Fruit fly (Drosophila melanogaster) whole organism, embryonic: ENCODE results near the gene Alg12.

Source experiments
- B-H1 ChIP-seq: fragments of 200-800 bp; sonication (Bioruptor generic); IDR thresholded peaks from 3 replicates; pipeline ENCODE4 v1.3.6; 2022; ENCODE audit warnings: missing biosample characterization, missing genetic modification characterization
- Blimp-1 ChIP-seq: fragments of 200-800 bp; sonication (Bioruptor generic); optimal IDR thresholded peaks from 3 replicates; lab custom pipeline; 2018; ENCODE audit warnings: missing biosample characterization, missing genetic modification characterization, mild to moderate bottlenecking, moderate library complexity, missing genetic modification reagents
- CG10462 ChIP-seq: fragments of 200-800 bp; sonication (Bioruptor generic); optimal IDR thresholded peaks from 2 replicates; lab custom pipeline; 2016; ENCODE audit warnings: missing biosample characterization, missing genetic modification characterization
- CG11504 ChIP-seq: fragments of 200-800 bp; sonication (Bioruptor generic); optimal IDR thresholded peaks from 3 replicates; lab custom pipeline; 2019; ENCODE audit warnings: missing biosample characterization, mild to moderate bottlenecking, missing genetic modification characterization, moderate library complexity
- CG12942 ChIP-seq: fragments of 200-800 bp; sonication (Bioruptor generic); optimal IDR thresholded peaks from 3 replicates; lab custom pipeline; 2016; ENCODE audit warnings: missing biosample characterization, missing genetic modification characterization
- CG13894 ChIP-seq: fragments of 200-800 bp; sonication (Bioruptor generic); optimal IDR thresholded peaks from 3 replicates; lab custom pipeline; 2018; ENCODE audit warnings: missing biosample characterization, mild to moderate bottlenecking, missing genetic modification characterization, moderate library complexity
- CG14667 ChIP-seq: fragments of 200-800 bp; sonication (Bioruptor generic); IDR thresholded peaks from 2 replicates; pipeline ENCODE4 v1.3.6; 2022; ENCODE audit warnings: missing biosample characterization, missing genetic modification characterization
- CG14860 ChIP-seq: fragments of 200-800 bp; sonication (Bioruptor generic); IDR thresholded peaks from 3 replicates; pipeline ENCODE4 v1.3.6; 2022; ENCODE audit warnings: missing biosample characterization, missing genetic modification characterization; ENCODE audit not compliant: partially characterized antibody
- CG17829 ChIP-seq: fragments of 200-800 bp; optimal IDR thresholded peaks from 2 replicates; lab custom pipeline; 2019; ENCODE audit warnings: missing biosample characterization, mild to moderate bottlenecking, missing genetic modification characterization, moderate library complexity
- CG2875 ChIP-seq: fragments of 200-800 bp; sonication (Bioruptor generic); optimal IDR thresholded peaks from 2 replicates; lab custom pipeline; 2017; ENCODE audit warnings: missing biosample characterization, mild to moderate bottlenecking, missing genetic modification characterization, missing genetic modification reagents
- CG31365 ChIP-seq: fragments of 200-800 bp; sonication (Bioruptor generic); optimal IDR thresholded peaks from 2 replicates; lab custom pipeline; 2018; ENCODE audit warnings: missing biosample characterization, mild to moderate bottlenecking, missing genetic modification characterization
- CG33557 ChIP-seq: fragments of 200-800 bp; sonication (Bioruptor generic); optimal IDR thresholded peaks from 2 replicates; lab custom pipeline; 2019; ENCODE audit warnings: missing biosample characterization, mild to moderate bottlenecking, missing genetic modification characterization, moderate library complexity
- CG3995 ChIP-seq: fragments of 200-800 bp; sonication (Bioruptor generic); optimal IDR thresholded peaks from 3 replicates; lab custom pipeline; 2016; ENCODE audit warnings: missing biosample characterization, missing genetic modification characterization
- CG4854 ChIP-seq: fragments of 200-800 bp; sonication (Bioruptor generic); optimal IDR thresholded peaks from 2 replicates; lab custom pipeline; 2016; ENCODE audit warnings: missing biosample characterization, missing genetic modification characterization, inconsistent platforms
- CG5245 ChIP-seq: fragments of 200-800 bp; sonication (Bioruptor generic); optimal IDR thresholded peaks from 3 replicates; lab custom pipeline; 2016; ENCODE audit warnings: missing biosample characterization, missing genetic modification characterization
- CG7786 ChIP-seq: fragments of 200-800 bp; sonication (Bioruptor generic); optimal IDR thresholded peaks from 2 replicates; lab custom pipeline; 2016; ENCODE audit warnings: missing biosample characterization, missing genetic modification characterization
- CG7987 ChIP-seq: fragments of 200-800 bp; sonication (Bioruptor generic); optimal IDR thresholded peaks from 2 replicates; lab custom pipeline; 2018; ENCODE audit warnings: missing biosample characterization, mild to moderate bottlenecking, missing genetic modification characterization, moderate library complexity
- CrebB ChIP-seq: fragments of 200-800 bp; sonication (Bioruptor generic); optimal IDR thresholded peaks from 3 replicates; lab custom pipeline; 2018; ENCODE audit warnings: missing biosample characterization, mild to moderate bottlenecking, missing genetic modification characterization
- D ChIP-seq, 2 experiments: fragments of 200-800 bp in 1 of 2; fragments of >200 bp in 1 of 2; sonication (Bioruptor generic) in 1 of 2; optimal IDR thresholded peaks; 2 replicates in 1 of 2; 3 replicates in 1 of 2; lab custom pipeline; 2017; ENCODE audit warnings: mild to moderate bottlenecking in 1 of 2, missing biosample characterization in 1 of 2, missing genetic modification characterization in 1 of 2, missing genetic modification reagents in 1 of 2
- Dad ChIP-seq: fragments of 200-800 bp; sonication (Bioruptor generic); optimal IDR thresholded peaks from 3 replicates; lab custom pipeline; 2016; ENCODE audit warnings: missing biosample characterization, missing genetic modification characterization
- Dip2 ChIP-seq: fragments of 200-800 bp; sonication (Bioruptor generic); IDR thresholded peaks from 2 replicates; pipeline ENCODE4 v1.3.6; 2022; ENCODE audit warnings: missing biosample characterization, missing genetic modification characterization
- Dip3 ChIP-seq: fragments of 200-800 bp; sonication (Bioruptor generic); optimal IDR thresholded peaks from 3 replicates; lab custom pipeline; 2016; ENCODE audit warnings: missing biosample characterization, missing genetic modification characterization
- E2f2 ChIP-seq: fragments of 200-800 bp; sonication (Bioruptor generic); IDR thresholded peaks from 2 replicates; pipeline ENCODE4 v1.3.6; 2022; ENCODE audit warnings: missing biosample characterization, missing genetic modification characterization
- ERR ChIP-seq: fragments of 200-800 bp; sonication (Bioruptor generic); optimal IDR thresholded peaks from 2 replicates; lab custom pipeline; 2016; ENCODE audit warnings: missing biosample characterization, missing genetic modification characterization
- HLH3B ChIP-seq: fragments of 200-800 bp; sonication (Bioruptor generic); IDR thresholded peaks from 2 replicates; pipeline ENCODE4 v1.3.6; 2022; ENCODE audit warnings: missing biosample characterization, missing genetic modification characterization
- Hand ChIP-seq: fragments of 200-800 bp; sonication (Bioruptor generic); optimal IDR thresholded peaks from 2 replicates; lab custom pipeline; 2017; ENCODE audit warnings: mild to moderate bottlenecking, missing biosample characterization, missing genetic modification reagents, missing genetic modification characterization
- HmgZ ChIP-seq: fragments of 200-800 bp; sonication (Bioruptor generic); optimal IDR thresholded peaks from 2 replicates; lab custom pipeline; 2018; ENCODE audit warnings: missing biosample characterization, mild to moderate bottlenecking, missing genetic modification characterization
- Hr78 ChIP-seq, 2 experiments: fragments of 200-800 bp in 1 of 2; fragments of >200 bp in 1 of 2; sonication (Bioruptor generic) in 1 of 2; optimal IDR thresholded peaks; 2 replicates each; lab custom pipeline; 2017 to 2019; ENCODE audit warnings: missing biosample characterization in 2 of 2, missing genetic modification characterization in 2 of 2, mild to moderate bottlenecking in 1 of 2, moderate library complexity in 1 of 2
- Max ChIP-seq: fragments of 200-800 bp; sonication (Bioruptor generic); optimal IDR thresholded peaks from 2 replicates; lab custom pipeline; 2016; ENCODE audit warnings: missing biosample characterization, mild to moderate bottlenecking, missing genetic modification characterization
- Meics ChIP-seq: fragments of 200-800 bp; sonication (Bioruptor generic); optimal IDR thresholded peaks from 2 replicates; lab custom pipeline; 2017; ENCODE audit warnings: missing biosample characterization, mild to moderate bottlenecking, missing genetic modification characterization
- Opbp ChIP-seq: fragments of 200-800 bp; sonication (Bioruptor generic); IDR thresholded peaks from 3 replicates; pipeline ENCODE4 v1.3.6; 2022; ENCODE audit warnings: missing biosample characterization, missing genetic modification characterization; ENCODE audit not compliant: partially characterized antibody
- Spps ChIP-seq: fragments of 200-800 bp; sonication (Bioruptor generic); optimal IDR thresholded peaks from 2 replicates; lab custom pipeline; 2018; ENCODE audit warnings: missing biosample characterization, mild to moderate bottlenecking, missing genetic modification characterization
- ap ChIP-seq: fragments of 200-800 bp; sonication (Bioruptor generic); IDR thresholded peaks from 2 replicates; pipeline ENCODE4 v1.3.6; 2022; ENCODE audit warnings: missing biosample characterization, missing genetic modification characterization
- ato ChIP-seq: fragments of 200-800 bp; sonication (Bioruptor generic); IDR thresholded peaks from 2 replicates; pipeline ENCODE4 v1.3.6; 2022; ENCODE audit warnings: missing biosample characterization, missing genetic modification characterization; ENCODE audit not compliant: partially characterized antibody
- bbx ChIP-seq: fragments of 200-800 bp; sonication (Bioruptor generic); IDR thresholded peaks from 2 replicates; pipeline ENCODE4 v1.3.6; 2022; ENCODE audit warnings: missing biosample characterization, missing genetic modification characterization; ENCODE audit not compliant: partially characterized antibody
- bigmax ChIP-seq: fragments of 200-800 bp; sonication (Bioruptor generic); optimal IDR thresholded peaks from 2 replicates; lab custom pipeline; 2018; ENCODE audit warnings: missing biosample characterization, mild to moderate bottlenecking, missing genetic modification characterization
- cg ChIP-seq: fragments of 200-800 bp; sonication (Bioruptor generic); optimal IDR thresholded peaks from 3 replicates; lab custom pipeline; 2019; ENCODE audit warnings: missing biosample characterization, mild to moderate bottlenecking, missing genetic modification characterization, moderate library complexity
- ewg ChIP-seq: fragments of 200-800 bp; sonication (Bioruptor generic); optimal IDR thresholded peaks from 3 replicates; lab custom pipeline; 2017; ENCODE audit warnings: mild to moderate bottlenecking, missing biosample characterization, missing genetic modification reagents, missing genetic modification characterization
- fru ChIP-seq: fragments of >200 bp; optimal IDR thresholded peaks from 2 replicates; lab custom pipeline; 2017
- grau ChIP-seq: fragments of 200-800 bp; optimal IDR thresholded peaks from 3 replicates; lab custom pipeline; 2019; ENCODE audit warnings: missing biosample characterization, mild to moderate bottlenecking, missing genetic modification characterization, moderate library complexity
- gsb-n ChIP-seq: fragments of 200-800 bp; sonication (Bioruptor generic); optimal IDR thresholded peaks from 3 replicates; lab custom pipeline; 2018; ENCODE audit warnings: missing biosample characterization, mild to moderate bottlenecking, missing genetic modification characterization
- h ChIP-seq: fragments of >200 bp; optimal IDR thresholded peaks from 2 replicates; lab custom pipeline; 2017
- nom ChIP-seq: fragments of 200-800 bp; sonication (Bioruptor generic); optimal IDR thresholded peaks from 2 replicates; lab custom pipeline; 2017; ENCODE audit warnings: missing biosample characterization, missing genetic modification characterization, mild to moderate bottlenecking, moderate library complexity, missing genetic modification reagents
- prd ChIP-seq, 3 experiments: fragments of >200 bp in 2 of 3; fragments of 200-800 bp in 1 of 3; sonication (Bioruptor generic) in 1 of 3; optimal IDR thresholded peaks in 2 of 3; IDR thresholded peaks in 1 of 3; 2 replicates in 2 of 3; 3 replicates in 1 of 3; pipeline versions ENCODE4 v1.3.6 to Lab custom; 2017 to 2022; ENCODE audit warnings: missing biosample characterization in 1 of 3, missing genetic modification characterization in 1 of 3
- sqz ChIP-seq: fragments of 200-800 bp; sonication (Bioruptor generic); optimal IDR thresholded peaks from 3 replicates; lab custom pipeline; 2018; ENCODE audit warnings: missing biosample characterization, mild to moderate bottlenecking, missing genetic modification characterization
- stwl ChIP-seq: fragments of 200-800 bp; sonication (Bioruptor generic); optimal IDR thresholded peaks from 3 replicates; lab custom pipeline; 2018; ENCODE audit warnings: missing biosample characterization, mild to moderate bottlenecking, missing genetic modification characterization, moderate library complexity
- tx ChIP-seq: fragments of 200-800 bp; sonication (Bioruptor generic); optimal IDR thresholded peaks from 2 replicates; lab custom pipeline; 2016; ENCODE audit warnings: missing biosample characterization, missing genetic modification characterization
- zen ChIP-seq: fragments of 200-800 bp; sonication (Bioruptor generic); optimal IDR thresholded peaks from 3 replicates; lab custom pipeline; 2018; ENCODE audit warnings: missing biosample characterization, mild to moderate bottlenecking, missing genetic modification characterization, moderate library complexity

Alg12 gene

DNA sequence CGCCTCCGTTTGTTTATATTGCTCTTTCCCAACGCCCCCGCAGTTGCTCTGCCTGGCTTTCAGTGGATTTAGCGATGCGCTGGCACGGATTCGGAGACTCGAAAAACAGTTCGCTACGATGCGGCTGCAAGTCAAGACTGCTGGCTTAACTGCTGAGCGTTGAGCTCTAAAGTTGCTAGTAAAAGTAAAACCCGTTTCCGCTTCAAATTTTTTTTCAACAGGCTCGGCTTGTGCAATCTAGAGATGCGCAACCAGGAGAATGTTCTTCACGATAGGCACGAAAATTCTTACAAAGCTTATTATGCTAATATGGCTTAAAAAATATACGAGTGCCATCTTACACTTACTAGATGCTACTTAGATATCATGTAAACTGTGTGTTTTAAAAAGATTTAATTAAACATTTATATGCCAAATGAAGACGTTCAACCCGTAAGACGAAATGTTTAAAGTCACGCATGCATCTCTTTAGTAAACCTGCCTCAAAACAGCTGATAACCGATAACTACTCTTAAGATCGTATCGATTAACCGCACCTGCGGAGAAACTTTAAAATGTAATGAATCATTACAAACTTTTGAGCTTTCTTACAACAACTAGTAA, 8.9 kb upstream of the Alg12 start, which contains the start of gene CG12948 (continued):
- TF ChIP-seq CG13894, result no peak
- TF ChIP-seq CG10462 (GFP tag; lab: Kevin White, UChicago), result no peak
- no peak for TF ChIP-seq bigmax (GFP tag; lab: Kevin White, UChicago)
- TF ChIP-seq CG7786 (GFP tag; lab: Kevin White, UChicago), result peak; percentile 36
- peak; percentile 63; the same call in 1 of the 2 replicates for TF ChIP-seq ato (GFP tag; lab: Robert Waterston, UW)
- TF ChIP-seq CG4854 (GFP tag; lab: Kevin White, UChicago), result peak; percentile 9
- TF ChIP-seq Meics, result no peak
- TF ChIP-seq ap (GFP tag; lab: Robert Waterston, UW), result no peak
- TF ChIP-seq grau, result peak; percentile 67
- peak; percentile 65 for TF ChIP-seq nom (GFP tag; lab: Kevin White, UChicago)
- TF ChIP-seq prd (optimal IDR thresholded peaks at IDR 0.05; lab: Kevin White, UChicago), result no peak
- TF ChIP-seq prd (GFP tag; IDR thresholded peaks at IDR 0.05; lab: Robert Waterston, UW), result peak; percentile 34; the same call in 1 of the 3 replicates
- no peak for TF ChIP-seq cg
- TF ChIP-seq sqz (GFP tag; lab: Kevin White, UChicago), result peak; percentile 97
- TF ChIP-seq CG5245 (GFP tag; lab: Kevin White, UChicago), result peak; percentile 25
- TF ChIP-seq Dip3 (GFP tag; lab: Kevin White, UChicago), result peak; percentile 45
- no peak for TF ChIP-seq gsb-n (tag; lab: Kevin White, UChicago)
- no peak for TF ChIP-seq stwl (tag; lab: Kevin White, UChicago)
- peak; percentile 60 for TF ChIP-seq CG33557 (GFP tag; lab: Kevin White, UChicago)
- no peak for TF ChIP-seq E2f2 (GFP tag; lab: Robert Waterston, UW)
- TF ChIP-seq Max (GFP tag; lab: Kevin White, UChicago), result peak; percentile 52
- TF ChIP-seq ewg (GFP tag; lab: Kevin White, UChicago), result no peak
- peak; percentile 76; the same call in 2 of the 3 replicates for TF ChIP-seq Opbp (GFP tag; lab: Robert Waterston, UW)
- no peak for TF ChIP-seq B-H1
- peak; percentile 19 for TF ChIP-seq CG31365 (tag; lab: Kevin White, UChicago)
- peak; percentile 63 for TF ChIP-seq HmgZ (tag; lab: Kevin White, UChicago)
- peak; percentile 41 for TF ChIP-seq tx (GFP tag; lab: Kevin White, UChicago)
- no peak for TF ChIP-seq Hand
- no peak for TF ChIP-seq fru (lab: Kevin White, UChicago)
- no peak for TF ChIP-seq Blimp-1
- TF ChIP-seq Hr78 (GFP tag; optimal IDR thresholded peaks at IDR 0.05; lab: Kevin White, UChicago), result no peak
- TF ChIP-seq Spps (tag; lab: Kevin White, UChicago), result peak; percentile 4
- TF ChIP-seq CG2875 (GFP tag; lab: Kevin White, UChicago), result peak; percentile 11
- TF ChIP-seq Dad (GFP tag; lab: Kevin White, UChicago), result peak; percentile 53
- no peak for TF ChIP-seq CG7987 (GFP tag; lab: Kevin White, UChicago)
- TF ChIP-seq CG14860, result peak; percentile 78; the same call in 2 of the 3 replicates
- no peak for TF ChIP-seq D (optimal IDR thresholded peaks at IDR 0.05; lab: Kevin White, UChicago)
- TF ChIP-seq D (GFP tag; optimal IDR thresholded peaks at IDR 0.05; lab: Kevin White, UChicago), result no peak
- no peak for TF ChIP-seq Dip2 (GFP tag; lab: Robert Waterston, UW)
- no peak for TF ChIP-seq CG14667 (GFP tag; lab: Robert Waterston, UW)
- 0 out of 2 replicates have a peak, but pooled peaks have one; percentile 16 for TF ChIP-seq HLH3B (GFP tag; lab: Robert Waterston, UW)
- peak; percentile 75 for TF ChIP-seq bbx
- TF ChIP-seq CrebB (tag; lab: Kevin White, UChicago), result no peak
- TF ChIP-seq CG3995 (GFP tag; lab: Kevin White, UChicago), result peak; percentile 52
- TF ChIP-seq CG11504 (tag; lab: Kevin White, UChicago), result no peak
- peak; percentile 29 for TF ChIP-seq ERR (GFP tag; lab: Kevin White, UChicago)
- no peak for TF ChIP-seq CG12942 (GFP tag; lab: Kevin White, UChicago)
- no peak for TF ChIP-seq h
- TF ChIP-seq zen (tag; lab: Kevin White, UChicago), result no peak
- TF ChIP-seq CG17829 (tag; lab: Kevin White, UChicago), result peak; percentile 57
